Worm (Caenorhabditis elegans) whole organism, early embryonic: ENCODE measurements around the gene F38H4.6.
"Not testable (repeated sequence)": the region's sequence is repeated elsewhere in the genome, so short reads cannot be mapped to it uniquely, and the experiment has no call there.

Source experiments
- aly-1 ChIP-seq: sonication (generic microtip); optimal IDR thresholded peaks from 2 replicates; lab custom pipeline; 2016; ENCODE audit warnings: missing genetic modification characterization, missing compliant biosample characterization
- ceh-13 ChIP-seq: fragments of 200-800 bp; sonication (Bioruptor generic); optimal IDR thresholded peaks from 2 replicates; lab custom pipeline; 2018; ENCODE audit warnings: mild to moderate bottlenecking, missing genetic modification characterization, missing compliant biosample characterization
- flt-1 ChIP-seq: fragments of 200-800 bp; sonication (Bioruptor generic); IDR thresholded peaks from 2 replicates; pipeline ENCODE4 v1.3.6; 2022; ENCODE audit warnings: missing genetic modification characterization, missing compliant biosample characterization
- hmbx-1 ChIP-seq: sonication (generic microtip); optimal IDR thresholded peaks from 2 replicates; lab custom pipeline; 2016; ENCODE audit warnings: mild to moderate bottlenecking, missing genetic modification characterization, missing compliant biosample characterization
- hnd-1 ChIP-seq: sonication (generic microtip); optimal IDR thresholded peaks from 2 replicates; lab custom pipeline; 2016; ENCODE audit warnings: missing genetic modification characterization, missing compliant biosample characterization
- pes-1 ChIP-seq: fragments of 200-800 bp; sonication (Bioruptor generic); IDR thresholded peaks from 2 replicates; pipeline ENCODE4 v1.3.6; 2022; ENCODE audit warnings: missing genetic modification reagents, missing genetic modification characterization, missing compliant biosample characterization
- scrt-1 ChIP-seq: fragments of 200-800 bp; sonication (Bioruptor generic); IDR thresholded peaks from 2 replicates; pipeline ENCODE4 v1.3.6; 2022; ENCODE audit warnings: missing genetic modification characterization, missing compliant biosample characterization

- not testable (repeated sequence) for TF ChIP-seq flt-1 (GFP tag; lab: Robert Waterston, UW); aly-1 (tag; lab: Kevin White, UChicago); hnd-1; scrt-1 (GFP tag; lab: Robert Waterston, UW); ceh-13 (GFP tag; lab: Kevin White, UChicago); pes-1 (GFP tag; lab: Robert Waterston, UW); hmbx-1
Observed at ce11 chrIV:11828012-11828411, 19.7 kb downstream of the F38H4.6 start, which contains the start of gene M117.6.
